Fruit fly (Drosophila melanogaster): ENCODE results near the gene eRF1.

The eRF1 gene

dm6 chr3L:20398243-20399222, 50.4 kb downstream of the eRF1 start (continued):
- TF ChIP-seq MBD-R2 (GFP tag; IDR thresholded peaks at IDR 0.05) (peak; percentile 9; the same call in 1 of the 2 replicates), CG42726 (GFP tag; IDR thresholded peaks at IDR 0.05; ENCODE audit: partially characterized antibody) (no peak), CG4328 (GFP tag; optimal IDR thresholded peaks at IDR 0.05) (peak; percentile 67), CG14050 (GFP tag; IDR thresholded peaks at IDR 0.05) (peak; percentile 69), CG4617 (GFP tag; optimal IDR thresholded peaks at IDR 0.05; ENCODE audit: borderline replicate concordance) (peak; percentile 32), NC2α (GFP tag; optimal IDR thresholded peaks at IDR 0.05) (peak; percentile 42), gce (GFP tag; IDR thresholded peaks at IDR 0.05) (peak; percentile 51; the same call in 1 of the 3 replicates), Bgb (GFP tag; IDR thresholded peaks at IDR 0.05; ENCODE audit: partially characterized antibody) (no peak; the same call in 1 of the 2 replicates), abd-A (tag; optimal IDR thresholded peaks at IDR 0.05) (peak; percentile 87), Atf3 (GFP tag; optimal IDR thresholded peaks at IDR 0.05) (peak; percentile 41), tin (GFP tag; optimal IDR thresholded peaks at IDR 0.05) (peak; percentile 80), org-1 (GFP tag; optimal IDR thresholded peaks at IDR 0.05) (peak; percentile 81), zfh2 (GFP tag; optimal IDR thresholded peaks at IDR 0.05) (peak; percentile 64), CG4820 (GFP tag; optimal IDR thresholded peaks at IDR 0.05) (peak; percentile 74), CG14014 (GFP tag; IDR thresholded peaks at IDR 0.05) (peak; percentile 70), HLH4C (GFP tag; IDR thresholded peaks at IDR 0.05; ENCODE audit: partially characterized antibody) (no peak), btn (GFP tag; optimal IDR thresholded peaks at IDR 0.05) (peak; percentile 18), CG11085 (GFP tag; IDR thresholded peaks at IDR 0.05) (no peak), Gsc (GFP tag; IDR thresholded peaks at IDR 0.05) (no peak), CG9876 (GFP tag; optimal IDR thresholded peaks at IDR 0.05) (peak; percentile 6), Nf-YB (GFP tag; optimal IDR thresholded peaks at IDR 0.05) (peak; percentile 69), CG18262 (tag; optimal IDR thresholded peaks at IDR 0.05) (peak; percentile 91), Camta (GFP tag; optimal IDR thresholded peaks at IDR 0.05) (peak; percentile 60), Lpt (GFP tag; optimal IDR thresholded peaks at IDR 0.05) (no peak), ase (GFP tag; IDR thresholded peaks at IDR 0.05) (peak; percentile 79), bcd (GFP tag; optimal IDR thresholded peaks at IDR 0.05) (peak; percentile 89), Ravus (GFP tag; IDR thresholded peaks at IDR 0.05) (peak; percentile 44), Vsx1 (GFP tag; optimal IDR thresholded peaks at IDR 0.05) (peak; percentile 88), Kr (GFP tag; optimal IDR thresholded peaks at IDR 0.05) (no peak), CG3838 (GFP tag; optimal IDR thresholded peaks at IDR 0.05) (peak; percentile 19), salm (tag; optimal IDR thresholded peaks at IDR 0.05) (peak; percentile 77), pros (GFP tag; optimal IDR thresholded peaks at IDR 0.05) (no peak), CG13424 (tag; optimal IDR thresholded peaks at IDR 0.05) (peak; percentile 91), dimm (GFP tag; IDR thresholded peaks at IDR 0.05) (no peak), ssp (GFP tag; IDR thresholded peaks at IDR 0.05) (peak; percentile 63), disco-r (GFP tag; optimal IDR thresholded peaks at IDR 0.05) (peak; percentile 72), CG7963 (GFP tag; IDR thresholded peaks at IDR 0.05; ENCODE audit: partially characterized antibody) (no peak), CG31365 (tag; optimal IDR thresholded peaks at IDR 0.05) (peak; percentile 62), Ets97D (GFP tag; optimal IDR thresholded peaks at IDR 0.05) (peak; percentile 20), CG10462 (GFP tag; optimal IDR thresholded peaks at IDR 0.05) (peak; percentile 76), Nf-YC (tag; optimal IDR thresholded peaks at IDR 0.05) (peak; percentile 77), zf30C (GFP tag; optimal IDR thresholded peaks at IDR 0.05) (peak; percentile 81), dati (GFP tag; IDR thresholded peaks at IDR 0.05) (0 out of 2 replicates have a peak, but pooled peaks have one; percentile 28), tup (GFP tag; optimal IDR thresholded peaks at IDR 0.05) (peak; percentile 32), CG16863 (GFP tag; optimal IDR thresholded peaks at IDR 0.05) (peak; percentile 72), CHES-1-like (GFP tag; optimal IDR thresholded peaks at IDR 0.05) (peak; percentile 50), Pdp1 (GFP tag; optimal IDR thresholded peaks at IDR 0.05) (peak; percentile 69 to 85), Deaf1 (tag; optimal IDR thresholded peaks at IDR 0.05) (peak; percentile 60)

Measured in whole organism, embryonic.